Worm (Caenorhabditis elegans): ENCODE results near the gene C34F6.11.

DNA sequence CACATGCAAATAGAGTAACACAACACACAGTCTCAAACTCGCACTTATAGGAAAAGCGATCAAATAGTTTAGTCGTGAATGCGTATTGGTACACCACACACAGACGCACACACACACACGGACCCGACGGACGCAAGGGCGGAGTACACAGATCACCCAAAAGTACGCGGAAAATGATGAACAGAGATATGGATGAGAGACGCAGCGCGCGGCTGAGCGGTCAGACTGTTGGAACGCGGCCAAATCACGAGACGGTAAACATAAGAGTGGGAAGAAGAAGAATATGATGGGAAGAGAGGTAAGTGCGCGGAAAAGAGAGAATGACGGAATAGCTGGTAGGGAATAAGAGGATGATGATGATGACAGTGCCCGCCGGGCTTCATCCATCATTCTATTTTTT lies 44.4 kb upstream of the C34F6.11 start:
- 0 out of 2 replicates have a peak, but pooled peaks have one; percentile 30 for TF ChIP-seq lin-29 (GFP tag; IDR thresholded peaks at IDR 0.05)
- TF ChIP-seq spr-3 (GFP tag; optimal IDR thresholded peaks at IDR 0.05) = no peak
- no peak for TF ChIP-seq nhr-76 (tag; optimal IDR thresholded peaks at IDR 0.05)
- TF ChIP-seq nhr-10 (tag; optimal IDR thresholded peaks at IDR 0.05) = no peak
- TF ChIP-seq lir-3 (tag; optimal IDR thresholded peaks at IDR 0.05) = no peak
- TF ChIP-seq ztf-11 (tag; optimal IDR thresholded peaks at IDR 0.05) = no peak

Data from whole organism, L4 larva.